Worm (Caenorhabditis elegans) whole organism, dauer: ENCODE data around the gene srx-54.

Experiments
- unc-62 ChIP-seq: sonication (generic microtip); optimal IDR thresholded peaks from 2 replicates; lab custom pipeline; 2017; ENCODE audit warnings: missing biosample characterization, missing genetic modification reagents, missing genetic modification characterization

Gene srx-54

ce11 chrV:16991734-16992133, 16.7 kb downstream of the srx-54 start, which contains the start of gene srz-95:
Gene srz-95, plus strand, starts transcription at chrV:16992034.
- no peak for TF ChIP-seq unc-62 (GFP tag; lab: Kevin White, UChicago)

- TF ChIP-seq unc-62 (GFP tag; lab: Kevin White, UChicago) = no peak
Measured at ce11 chrV:16992383-16992782, 17.4 kb downstream of the srx-54 start.

DNA sequence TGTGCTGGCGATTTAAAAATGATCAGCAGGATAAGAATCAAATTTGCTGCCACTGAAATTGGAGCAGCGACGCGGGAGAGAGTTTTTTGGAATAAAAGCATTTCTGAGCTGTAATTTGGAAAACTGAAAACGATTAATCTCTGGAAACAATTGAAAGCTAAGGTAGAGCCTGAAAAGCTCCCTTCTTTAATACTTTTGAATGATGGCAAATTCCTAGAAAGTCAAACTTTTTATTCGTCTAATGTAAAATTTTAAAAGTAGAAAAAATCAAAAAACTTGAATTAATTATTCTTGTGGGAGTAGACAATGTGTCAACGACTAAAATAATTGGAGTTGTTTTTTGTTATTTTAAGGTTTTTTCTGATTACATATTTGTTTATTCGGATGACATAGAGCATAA, 25.2 kb downstream of the srx-54 start, which contains the start of gene str-217:
Gene str-217, minus strand, starts transcription at position 101 of the 400 bp plus-strand sequence.
- TF ChIP-seq unc-62 (GFP tag; lab: Kevin White, UChicago) = no peak

ce11 chrV:17000635-17001034, 25.6 kb downstream of the srx-54 start:
- TF ChIP-seq unc-62 (GFP tag; lab: Kevin White, UChicago) = no peak

DNA sequence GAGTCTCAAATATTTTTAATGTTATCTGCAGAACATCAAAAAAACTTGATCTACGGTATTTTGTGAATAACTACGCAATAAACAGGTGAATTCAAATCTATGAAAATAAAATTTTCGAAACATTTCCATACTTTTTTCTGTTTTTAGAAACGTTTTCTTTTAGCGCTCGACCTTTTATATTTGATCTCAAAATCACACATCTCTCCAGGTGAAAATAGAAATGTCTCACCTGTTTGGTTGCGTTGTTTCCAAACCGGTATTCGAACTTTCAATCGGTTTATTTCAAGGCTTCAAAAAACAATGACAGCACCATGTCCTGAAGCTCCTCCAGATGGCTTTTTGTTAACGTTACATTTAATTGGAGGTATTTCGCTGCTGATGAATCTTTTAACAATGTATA, 26.1 kb downstream of the srx-54 start, which contains the start of gene sri-9:
Gene sri-9, plus strand, starts transcription at position 301 of the 400 bp plus-strand sequence.
- TF ChIP-seq unc-62 (GFP tag; lab: Kevin White, UChicago) = no peak

DNA sequence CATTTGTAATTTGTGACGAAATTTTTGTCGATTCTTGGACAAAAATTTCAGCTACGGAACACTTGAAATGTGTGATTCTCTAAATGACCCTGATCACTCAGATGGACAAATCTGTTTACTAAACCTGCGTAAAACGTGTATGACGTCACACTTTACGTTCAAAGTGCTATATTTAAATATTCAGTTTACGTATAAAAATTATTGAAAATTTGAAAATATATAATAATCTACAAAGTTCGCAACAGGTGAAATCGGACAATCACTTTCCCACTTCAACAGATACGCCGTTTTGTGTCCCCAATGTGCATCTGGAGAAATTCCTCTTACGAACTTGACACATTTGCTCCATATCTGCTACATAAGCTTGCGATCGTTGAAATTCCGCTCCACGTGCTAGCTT, 30.2 kb downstream of the srx-54 start, which contains the start of gene srh-131:
Gene srh-131, plus strand, starts transcription at position 301 of the 400 bp plus-strand sequence.
- TF ChIP-seq unc-62 (GFP tag; lab: Kevin White, UChicago) = no peak

DNA sequence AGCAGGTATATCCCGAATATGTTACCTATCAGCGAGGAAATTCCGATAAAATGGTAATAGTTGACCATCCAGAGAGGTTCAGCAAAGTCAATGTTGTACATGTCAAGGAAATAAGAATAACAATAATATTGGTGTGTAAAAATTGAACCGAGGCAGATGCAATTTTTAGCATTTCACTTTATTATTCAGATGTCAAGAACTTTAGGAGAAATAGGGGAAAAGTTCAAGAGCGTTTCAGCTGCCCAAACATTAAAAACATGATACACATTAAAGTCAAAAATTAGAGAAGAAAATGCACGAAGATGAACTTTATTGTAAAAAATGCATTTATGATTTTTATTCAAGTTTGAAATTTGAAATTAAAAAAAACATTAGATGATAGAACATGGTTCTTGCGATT, 33.3 kb downstream of the srx-54 start, which contains the start of gene sri-69:
Gene sri-69, minus strand, starts transcription at position 101 of the 400 bp plus-strand sequence.
- no peak for TF ChIP-seq unc-62 (GFP tag; lab: Kevin White, UChicago)

- no peak for TF ChIP-seq unc-62 (GFP tag; lab: Kevin White, UChicago)
Measured at ce11 chrV:17009342-17010064, 34.5 kb downstream of the srx-54 start, which contains the start of the genes clc-12 and clec-240. Gene clc-12, minus strand, starts transcription at chrV:17009388. Gene clec-240, plus strand, starts transcription at chrV:17010014.

ce11 chrV:17013232-17013631, 38.2 kb downstream of the srx-54 start, which contains the start of gene clec-241:
Gene clec-241, minus strand, starts transcription at chrV:17013332.
- no peak for TF ChIP-seq unc-62 (GFP tag; lab: Kevin White, UChicago)

DNA sequence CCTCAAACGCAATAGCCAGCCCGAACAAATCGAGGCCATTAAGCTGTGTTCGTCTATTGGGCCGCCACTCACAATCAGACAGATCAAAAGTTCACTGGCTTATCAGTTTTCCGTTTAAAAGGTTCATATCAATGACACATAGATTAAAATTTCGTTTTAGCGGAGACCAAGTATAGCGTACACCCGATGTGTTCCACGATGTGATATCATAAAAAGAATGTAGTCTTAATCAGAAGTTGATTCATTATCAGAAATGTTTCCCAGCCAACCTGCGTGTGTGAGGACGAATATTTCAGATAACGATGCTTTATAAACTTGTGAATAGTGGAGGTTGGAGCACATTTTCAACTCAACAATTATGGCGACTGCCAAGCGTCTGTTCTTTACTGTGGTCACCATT, 39.0 kb downstream of the srx-54 start, which contains the start of gene clc-13:
Gene clc-13, plus strand, starts transcription at position 359 of the 400 bp plus-strand sequence.
- TF ChIP-seq unc-62 (GFP tag; lab: Kevin White, UChicago) = no peak

- no peak for TF ChIP-seq unc-62 (GFP tag; lab: Kevin White, UChicago)
Measured at ce11 chrV:17016787-17017186, 41.8 kb downstream of the srx-54 start, which contains the start of gene srh-97. Gene srh-97, plus strand, starts transcription at chrV:17017087.

DNA sequence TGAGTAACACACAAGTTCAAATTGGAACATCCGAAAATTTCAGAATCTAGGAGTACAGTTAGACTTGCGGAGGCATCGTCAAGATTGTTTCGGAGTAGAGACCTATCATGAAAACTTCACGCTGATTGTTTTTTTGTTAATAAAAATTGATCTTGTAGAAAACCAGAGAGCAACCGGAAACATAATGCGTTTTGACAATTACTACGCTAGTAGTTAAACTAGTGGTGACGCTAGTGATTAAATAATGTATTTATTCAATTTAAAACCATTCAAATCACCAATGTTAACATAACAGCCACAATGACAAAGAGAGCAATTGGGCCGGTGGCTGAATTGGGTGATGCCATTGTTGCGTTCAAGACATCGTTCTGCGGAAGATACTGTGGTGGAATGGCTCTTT, 44.7 kb downstream of the srx-54 start, which contains the start of gene F49H6.17:
Gene F49H6.17, plus strand, starts transcription at position 301 of the 400 bp plus-strand sequence.
- TF ChIP-seq unc-62 (GFP tag; lab: Kevin White, UChicago) = no peak

DNA sequence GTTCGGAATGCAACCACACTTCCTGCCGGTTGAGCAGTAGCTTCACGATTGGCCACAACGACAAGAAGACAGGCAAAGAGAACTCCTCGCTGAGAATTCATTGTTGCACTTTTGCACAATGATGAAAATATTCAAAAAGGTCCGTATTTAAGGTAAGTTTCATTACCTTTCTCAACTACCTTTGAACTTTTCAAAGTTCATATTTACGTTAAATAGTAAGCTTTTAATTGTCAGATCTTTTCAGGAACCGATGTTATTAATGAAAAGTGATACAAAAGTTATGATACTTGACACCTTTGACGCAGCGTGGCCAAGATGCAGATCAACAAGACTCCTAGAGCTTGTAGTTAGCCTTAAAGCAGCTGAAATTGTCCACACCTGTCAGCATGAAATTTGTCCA, 46.3 kb downstream of the srx-54 start, which contains the start of gene F49H6.12:
Gene F49H6.12, minus strand, starts transcription at position 101 of the 400 bp plus-strand sequence.
- TF ChIP-seq unc-62 (GFP tag; lab: Kevin White, UChicago) = no peak

DNA sequence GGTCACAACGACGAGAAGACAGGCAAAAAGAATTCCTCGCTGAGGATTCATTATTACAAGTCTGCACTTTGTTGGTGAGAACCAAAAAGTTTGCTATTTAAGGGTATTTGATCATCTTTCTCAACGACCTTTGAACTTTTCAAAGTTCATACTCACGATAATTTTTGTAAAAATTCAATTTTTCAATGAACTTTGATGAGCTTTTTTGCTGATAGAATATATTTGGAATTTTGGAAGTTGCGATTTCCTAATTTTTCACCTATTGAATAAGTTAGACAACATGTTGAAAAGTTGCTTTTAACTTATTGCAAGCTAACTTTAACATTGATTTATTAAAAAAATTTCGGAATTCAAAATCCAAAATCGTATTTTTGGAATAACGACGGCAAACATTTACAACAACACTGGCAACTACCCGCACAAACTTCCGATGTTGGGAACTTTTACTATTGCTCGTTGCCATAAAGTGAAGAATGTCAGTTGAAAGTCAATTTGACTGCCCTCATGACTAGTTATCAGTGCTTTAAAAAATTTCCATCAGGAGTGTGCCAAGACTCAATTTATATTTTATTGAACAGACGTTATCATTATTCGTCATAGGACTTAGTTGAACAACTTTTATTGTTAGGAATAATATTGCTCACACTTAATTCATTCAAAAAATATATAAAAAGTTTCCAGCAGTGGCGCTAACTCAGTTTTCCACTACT, 47.7 kb downstream of the srx-54 start, which contains the start of the genes F49H6.8 and F49H6.5:
Gene F49H6.8, minus strand, starts transcription at position 51 of the 710 bp plus-strand sequence.
Gene F49H6.5, plus strand, starts transcription at position 629 of the 710 bp plus-strand sequence.
- no peak for TF ChIP-seq unc-62 (GFP tag; lab: Kevin White, UChicago)

- TF ChIP-seq unc-62 (GFP tag; lab: Kevin White, UChicago) = no peak
Measured at ce11 chrV:17026289-17026688, 51.3 kb downstream of the srx-54 start, which contains the start of gene F49H6.15. Gene F49H6.15, minus strand, starts transcription at chrV:17026389.
